Fruit fly (Drosophila melanogaster) whole organism, embryonic: ENCODE data around the gene Bx42.

Experiments
- Asciz ChIP-seq: fragments of 200-800 bp; sonication (Bioruptor generic); optimal IDR thresholded peaks from 2 replicates; lab custom pipeline; 2017; ENCODE audit warnings: missing biosample characterization, mild to moderate bottlenecking, missing genetic modification characterization, missing genetic modification reagents
- Blimp-1 ChIP-seq: fragments of 200-800 bp; sonication (Bioruptor generic); optimal IDR thresholded peaks from 3 replicates; lab custom pipeline; 2018; ENCODE audit warnings: missing biosample characterization, missing genetic modification characterization, mild to moderate bottlenecking, moderate library complexity, missing genetic modification reagents
- CG10274 ChIP-seq: fragments of 200-800 bp; sonication (Bioruptor generic); optimal IDR thresholded peaks from 3 replicates; lab custom pipeline; 2017; ENCODE audit warnings: missing biosample characterization, mild to moderate bottlenecking, missing genetic modification characterization
- CG1233 ChIP-seq: fragments of 200-800 bp; sonication (Bioruptor generic); optimal IDR thresholded peaks from 4 replicates; lab custom pipeline; 2018; ENCODE audit warnings: missing biosample characterization, mild to moderate bottlenecking, missing genetic modification characterization
- CG14965 ChIP-seq: fragments of 200-800 bp; sonication (Bioruptor generic); optimal IDR thresholded peaks from 2 replicates; lab custom pipeline; 2016; ENCODE audit warnings: missing biosample characterization, missing genetic modification characterization, borderline replicate concordance
- CG1529 ChIP-seq: fragments of 200-800 bp; sonication (Bioruptor generic); optimal IDR thresholded peaks from 3 replicates; lab custom pipeline; 2018; ENCODE audit warnings: missing biosample characterization, missing genetic modification characterization
- CG1647 ChIP-seq: fragments of 200-800 bp; sonication (Bioruptor generic); optimal IDR thresholded peaks from 3 replicates; lab custom pipeline; 2016; ENCODE audit warnings: missing biosample characterization, missing genetic modification characterization
- CG16815 ChIP-seq: fragments of 200-800 bp; sonication (Bioruptor generic); optimal IDR thresholded peaks from 3 replicates; lab custom pipeline; 2017; ENCODE audit warnings: missing biosample characterization, mild to moderate bottlenecking, missing genetic modification characterization
- CG18011 ChIP-seq: fragments of 200-800 bp; sonication (Bioruptor generic); optimal IDR thresholded peaks from 2 replicates; lab custom pipeline; 2017; ENCODE audit warnings: missing biosample characterization, missing genetic modification characterization, mild to moderate bottlenecking, moderate library complexity, missing genotype
- CG18476 ChIP-seq: fragments of 200-800 bp; sonication (Bioruptor generic); optimal IDR thresholded peaks from 2 replicates; lab custom pipeline; 2016; ENCODE audit warnings: missing biosample characterization, mild to moderate bottlenecking, missing genetic modification characterization
- CG18764 ChIP-seq: fragments of 200-800 bp; sonication (Bioruptor generic); optimal IDR thresholded peaks from 3 replicates; lab custom pipeline; 2016; ENCODE audit warnings: missing biosample characterization, missing genetic modification characterization
- CG2116 ChIP-seq: fragments of 200-800 bp; sonication (Bioruptor generic); optimal IDR thresholded peaks from 3 replicates; lab custom pipeline; 2018; ENCODE audit warnings: missing biosample characterization, mild to moderate bottlenecking, missing genetic modification characterization
- CG2120 ChIP-seq: fragments of 200-800 bp; sonication (Bioruptor generic); optimal IDR thresholded peaks from 3 replicates; lab custom pipeline; 2016; ENCODE audit warnings: missing biosample characterization, missing genetic modification characterization
- CG34422 ChIP-seq: fragments of 200-800 bp; sonication (Bioruptor generic); IDR thresholded peaks from 3 replicates; pipeline ENCODE4 v1.3.6; 2022; ENCODE audit warnings: missing biosample characterization, missing genetic modification characterization
- CG4854 ChIP-seq: fragments of 200-800 bp; sonication (Bioruptor generic); optimal IDR thresholded peaks from 2 replicates; lab custom pipeline; 2016; ENCODE audit warnings: missing biosample characterization, missing genetic modification characterization, inconsistent platforms
- CG5180 ChIP-seq: fragments of 200-800 bp; sonication (Bioruptor generic); optimal IDR thresholded peaks from 3 replicates; lab custom pipeline; 2017; ENCODE audit warnings: missing biosample characterization, missing genetic modification characterization, mild to moderate bottlenecking, moderate library complexity, missing genetic modification reagents
- CG5953 ChIP-seq: fragments of 200-800 bp; sonication (Bioruptor generic); IDR thresholded peaks from 2 replicates; pipeline ENCODE4 v1.3.6; 2022; ENCODE audit warnings: missing biosample characterization, missing genetic modification characterization
- CG8089 ChIP-seq: fragments of 200-800 bp; sonication (Bioruptor generic); optimal IDR thresholded peaks from 3 replicates; lab custom pipeline; 2016; ENCODE audit warnings: missing biosample characterization, missing genetic modification characterization
- CG8944 ChIP-seq: fragments of 200-800 bp; sonication (Bioruptor generic); optimal IDR thresholded peaks from 3 replicates; lab custom pipeline; 2016; ENCODE audit warnings: missing biosample characterization, missing genetic modification characterization
- CkIIα-i1 ChIP-seq: fragments of 200-800 bp; sonication (Bioruptor generic); IDR thresholded peaks from 2 replicates; pipeline ENCODE4 v1.3.6; 2022; ENCODE audit warnings: missing biosample characterization, missing genetic modification characterization
- D ChIP-seq, 2 experiments: fragments of 200-800 bp in 1 of 2; fragments of >200 bp in 1 of 2; sonication (Bioruptor generic) in 1 of 2; optimal IDR thresholded peaks; 2 replicates in 1 of 2; 3 replicates in 1 of 2; lab custom pipeline; 2017; ENCODE audit warnings: mild to moderate bottlenecking in 1 of 2, missing biosample characterization in 1 of 2, missing genetic modification characterization in 1 of 2, missing genetic modification reagents in 1 of 2
- Fer1 ChIP-seq: fragments of 200-800 bp; sonication (Bioruptor generic); optimal IDR thresholded peaks from 2 replicates; lab custom pipeline; 2017; ENCODE audit warnings: missing biosample characterization, mild to moderate bottlenecking, missing genetic modification characterization
- H15 ChIP-seq: fragments of 200-800 bp; sonication (Bioruptor generic); IDR thresholded peaks from 3 replicates; pipeline ENCODE4 v1.3.6; 2022; ENCODE audit warnings: missing biosample characterization, missing genetic modification characterization
- HLHmδ ChIP-seq: fragments of 200-800 bp; sonication (Bioruptor generic); optimal IDR thresholded peaks from 2 replicates; lab custom pipeline; 2018; ENCODE audit warnings: missing biosample characterization, mild to moderate bottlenecking, missing genetic modification characterization, moderate library complexity
- HmgD ChIP-seq: fragments of 200-800 bp; sonication (Bioruptor generic); optimal IDR thresholded peaks from 3 replicates; lab custom pipeline; 2016; ENCODE audit warnings: missing biosample characterization, missing genetic modification characterization
- HmgZ ChIP-seq: fragments of 200-800 bp; sonication (Bioruptor generic); optimal IDR thresholded peaks from 2 replicates; lab custom pipeline; 2018; ENCODE audit warnings: missing biosample characterization, mild to moderate bottlenecking, missing genetic modification characterization
- Hr3 ChIP-seq: fragments of 200-800 bp; sonication (Bioruptor generic); optimal IDR thresholded peaks from 3 replicates; lab custom pipeline; 2016; ENCODE audit warnings: missing biosample characterization, missing genetic modification characterization
- Kr ChIP-seq: fragments of 200-800 bp; sonication (Bioruptor generic); optimal IDR thresholded peaks from 2 replicates; lab custom pipeline; 2017; ENCODE audit warnings: missing biosample characterization, mild to moderate bottlenecking, missing genetic modification characterization
- NC2β ChIP-seq: fragments of 200-800 bp; sonication (Bioruptor generic); optimal IDR thresholded peaks from 2 replicates; lab custom pipeline; 2016; ENCODE audit warnings: missing biosample characterization, missing genetic modification characterization
- Poxn ChIP-seq: fragments of 200-800 bp; sonication (Bioruptor generic); IDR thresholded peaks from 2 replicates; pipeline ENCODE4 v1.3.6; 2022; ENCODE audit warnings: missing biosample characterization, missing genetic modification characterization
- Xbp1 ChIP-seq: fragments of 200-800 bp; sonication (Bioruptor generic); optimal IDR thresholded peaks from 3 replicates; lab custom pipeline; 2016; ENCODE audit warnings: missing biosample characterization, mild to moderate bottlenecking, missing genetic modification characterization
- btn ChIP-seq: fragments of 200-800 bp; sonication (Bioruptor generic); optimal IDR thresholded peaks from 2 replicates; lab custom pipeline; 2016; ENCODE audit warnings: missing biosample characterization, missing genetic modification characterization
- dati ChIP-seq: fragments of 200-800 bp; sonication (Bioruptor generic); IDR thresholded peaks from 2 replicates; pipeline ENCODE4 v1.3.6; 2022; ENCODE audit warnings: missing biosample characterization, missing genetic modification characterization
- exex ChIP-seq: fragments of 200-800 bp; sonication (Bioruptor generic); optimal IDR thresholded peaks from 4 replicates; lab custom pipeline; 2018; ENCODE audit warnings: missing biosample characterization, mild to moderate bottlenecking, missing genetic modification characterization, moderate library complexity
- fd102C ChIP-seq: fragments of 200-800 bp; sonication (Bioruptor generic); optimal IDR thresholded peaks from 2 replicates; lab custom pipeline; 2018; ENCODE audit warnings: missing biosample characterization, mild to moderate bottlenecking, missing genetic modification characterization, moderate library complexity
- lbe ChIP-seq: fragments of 200-800 bp; sonication (Bioruptor generic); optimal IDR thresholded peaks from 2 replicates; lab custom pipeline; 2016; ENCODE audit warnings: missing biosample characterization, mild to moderate bottlenecking, missing genetic modification characterization
- mirr ChIP-seq: fragments of 200-800 bp; sonication (Bioruptor generic); optimal IDR thresholded peaks from 3 replicates; lab custom pipeline; 2018; ENCODE audit warnings: missing biosample characterization, mild to moderate bottlenecking, missing genetic modification characterization
- pb ChIP-seq: fragments of 200-800 bp; sonication (Bioruptor generic); optimal IDR thresholded peaks from 3 replicates; lab custom pipeline; 2016; ENCODE audit warnings: missing biosample characterization, missing genetic modification characterization
- phol ChIP-seq: fragments of 200-800 bp; sonication (Bioruptor generic); optimal IDR thresholded peaks from 3 replicates; lab custom pipeline; 2018; ENCODE audit warnings: missing biosample characterization, mild to moderate bottlenecking, missing genetic modification characterization, moderate library complexity
- pita ChIP-seq: fragments of 200-800 bp; sonication (Bioruptor generic); optimal IDR thresholded peaks from 2 replicates; lab custom pipeline; 2017; ENCODE audit warnings: missing biosample characterization, mild to moderate bottlenecking, missing genetic modification characterization
- pnt ChIP-seq: fragments of 200-800 bp; sonication (Bioruptor generic); optimal IDR thresholded peaks from 3 replicates; lab custom pipeline; 2016; ENCODE audit warnings: missing biosample characterization, missing genetic modification characterization
- prd ChIP-seq, 3 experiments: fragments of >200 bp in 2 of 3; fragments of 200-800 bp in 1 of 3; sonication (Bioruptor generic) in 1 of 3; optimal IDR thresholded peaks in 2 of 3; IDR thresholded peaks in 1 of 3; 2 replicates in 2 of 3; 3 replicates in 1 of 3; pipeline versions ENCODE4 v1.3.6 to Lab custom; 2017 to 2022; ENCODE audit warnings: missing biosample characterization in 1 of 3, missing genetic modification characterization in 1 of 3
- sc ChIP-seq, 3 experiments: fragments of >200 bp in 2 of 3; fragments of 200-800 bp in 1 of 3; sonication (Bioruptor generic) in 1 of 3; optimal IDR thresholded peaks; 2 replicates in 2 of 3; 3 replicates in 1 of 3; lab custom pipeline; 2017; ENCODE audit warnings: mild to moderate bottlenecking in 1 of 3, missing biosample characterization in 1 of 3, missing genetic modification characterization in 1 of 3, missing genetic modification reagents in 1 of 3
- sim ChIP-seq: fragments of 200-800 bp; sonication (Bioruptor generic); IDR thresholded peaks from 2 replicates; pipeline ENCODE4 v1.3.6; 2022; ENCODE audit warnings: missing biosample characterization, missing genetic modification characterization
- unc-4 ChIP-seq: fragments of 200-800 bp; sonication (Bioruptor generic); IDR thresholded peaks from 2 replicates; pipeline ENCODE4 v1.3.6; 2022; ENCODE audit warnings: missing biosample characterization, missing genetic modification characterization; ENCODE audit not compliant: partially characterized antibody
- unpg ChIP-seq: fragments of 200-800 bp; sonication (Bioruptor generic); optimal IDR thresholded peaks from 3 replicates; lab custom pipeline; 2018; ENCODE audit warnings: missing biosample characterization, mild to moderate bottlenecking, missing genetic modification characterization, moderate library complexity
- vnd ChIP-seq: fragments of 200-800 bp; sonication (Bioruptor generic); IDR thresholded peaks from 3 replicates; pipeline ENCODE4 v1.3.6; 2022; ENCODE audit warnings: missing biosample characterization, missing genetic modification characterization; ENCODE audit not compliant: partially characterized antibody
- zf30C ChIP-seq: fragments of 200-800 bp; sonication (Bioruptor generic); optimal IDR thresholded peaks from 3 replicates; lab custom pipeline; 2018; ENCODE audit warnings: missing biosample characterization, mild to moderate bottlenecking, missing genetic modification characterization

Gene Bx42

dm6 chrX:9119671-9120364 is 13.4 kb upstream of the Bx42 start (continued):
- TF ChIP-seq NC2β (GFP tag; lab: Kevin White, UChicago) (peak; percentile 5), Blimp-1 (peak; percentile 15), sc (optimal IDR thresholded peaks at IDR 0.05; lab: Kevin White, UChicago) (no peak), sc (GFP tag; optimal IDR thresholded peaks at IDR 0.05; lab: Kevin White, UChicago) (no peak), mirr (GFP tag; lab: Kevin White, UChicago) (no peak), lbe (GFP tag; lab: Kevin White, UChicago) (no peak), HmgD (GFP tag; lab: Kevin White, UChicago) (no peak), sim (GFP tag; lab: Robert Waterston, UW) (no peak), CG5953 (no peak), HLHmδ (GFP tag; lab: Kevin White, UChicago) (no peak), unc-4 (GFP tag; lab: Robert Waterston, UW) (no peak), CG2116 (GFP tag; lab: Kevin White, UChicago) (no peak), pita (GFP tag; lab: Kevin White, UChicago) (no peak), Xbp1 (GFP tag; lab: Kevin White, UChicago) (no peak), Poxn (GFP tag; lab: Robert Waterston, UW) (no peak), CG1233 (GFP tag; lab: Kevin White, UChicago) (peak; percentile 12), btn (GFP tag; lab: Kevin White, UChicago) (no peak), CG5180 (GFP tag; lab: Kevin White, UChicago) (peak; percentile 23), CG18011 (GFP tag; lab: Kevin White, UChicago) (no peak), CG8944 (GFP tag; lab: Kevin White, UChicago) (no peak), CG18764 (GFP tag; lab: Kevin White, UChicago) (no peak), pb (peak; percentile 12), CG1529 (GFP tag; lab: Kevin White, UChicago) (no peak), CG18476 (GFP tag; lab: Kevin White, UChicago) (no peak), HmgZ (no peak), CG8089 (no peak), prd (optimal IDR thresholded peaks at IDR 0.05; lab: Kevin White, UChicago) (no peak), prd (GFP tag; IDR thresholded peaks at IDR 0.05; lab: Robert Waterston, UW) (peak; percentile 41; the same call in 1 of the 3 replicates), phol (tag; lab: Kevin White, UChicago) (peak; percentile 46), Fer1 (GFP tag; lab: Kevin White, UChicago) (no peak), D (optimal IDR thresholded peaks at IDR 0.05; lab: Kevin White, UChicago) (no peak), D (GFP tag; optimal IDR thresholded peaks at IDR 0.05; lab: Kevin White, UChicago) (peak; percentile 46), CG16815 (GFP tag; lab: Kevin White, UChicago) (peak; percentile 14), Kr (GFP tag; lab: Kevin White, UChicago) (no peak), exex (tag; lab: Kevin White, UChicago) (no peak), CG10274 (GFP tag; lab: Kevin White, UChicago) (no peak), dati (GFP tag; lab: Robert Waterston, UW) (no peak), CG4854 (no peak), unpg (GFP tag; lab: Kevin White, UChicago) (no peak), Hr3 (GFP tag; lab: Kevin White, UChicago) (peak; percentile 17), CG34422 (GFP tag; lab: Robert Waterston, UW) (no peak), zf30C (GFP tag; lab: Kevin White, UChicago) (peak; percentile 11), CG2120 (GFP tag; lab: Kevin White, UChicago) (peak; percentile 30), pnt (GFP tag; lab: Kevin White, UChicago) (no peak), CkIIα-i1 (GFP tag; lab: Robert Waterston, UW) (no peak), fd102C (GFP tag; lab: Kevin White, UChicago) (no peak), CG14965 (no peak), H15 (GFP tag; lab: Robert Waterston, UW) (no peak), vnd (GFP tag; lab: Robert Waterston, UW) (no peak), CG1647 (no peak), Asciz (peak; percentile 19)
